Worm (Caenorhabditis elegans) whole organism, L4/young adult: ENCODE results near the gene nep-6.

Experiments used
- W03F9.2 ChIP-seq: fragments of 150-350 bp; optimal IDR thresholded peaks from 2 replicates; lab custom pipeline; 2014; ENCODE audit warnings: missing biosample characterization, missing genetic modification characterization
- dao-5 ChIP-seq: sonication (generic microtip); optimal IDR thresholded peaks from 2 replicates; lab custom pipeline; 2016; ENCODE audit warnings: missing genotype, missing genetic modification characterization, moderate library complexity, missing compliant biosample characterization
- him-1 ChIP-seq: sonication (generic microtip); optimal IDR thresholded peaks from 2 replicates; lab custom pipeline; 2016; ENCODE audit warnings: missing genotype, missing genetic modification reagents, missing genetic modification characterization, missing compliant biosample characterization

ce11 chrII:3425433-3425832, 8.8 kb downstream of the nep-6 start, which contains the start of gene nep-11:
- TF ChIP-seq W03F9.2 (tag; lab: Kevin White, UChicago) (no peak), dao-5 (tag; lab: Kevin White, UChicago) (no peak), him-1 (tag; lab: Kevin White, UChicago) (no peak)
